Fruit fly (Drosophila melanogaster) Kc167 (cell line): ENCODE results near the gene Frmd5.

Experiments
- Myc ChIP-seq: fragments of >200 bp; optimal IDR thresholded peaks from 2 replicates; lab custom pipeline; 2017; ENCODE audit warnings: missing external identifiers
- Sin3A ChIP-seq: fragments of >200 bp; optimal IDR thresholded peaks from 2 replicates; lab custom pipeline; 2018; ENCODE audit warnings: missing external identifiers
- h ChIP-seq: fragments of >200 bp; optimal IDR thresholded peaks from 3 replicates; lab custom pipeline; 2018; ENCODE audit warnings: missing external identifiers
- insv ChIP-seq: fragments of >200 bp; optimal IDR thresholded peaks from 3 replicates; lab custom pipeline; 2018; ENCODE audit warnings: missing external identifiers
- psq ChIP-seq: fragments of >200 bp; optimal IDR thresholded peaks from 2 replicates; lab custom pipeline; 2017; ENCODE audit warnings: missing external identifiers
- ttk ChIP-seq: sonication (Bioruptor generic); optimal IDR thresholded peaks from 2 replicates; lab custom pipeline; 2017; ENCODE audit warnings: missing external identifiers

Frmd5 gene

dm6 chr2L:10334213-10334612 lies 10.0 kb upstream of the Frmd5 start:
- TF ChIP-seq Sin3A (no peak), psq (lab: Kevin White, UChicago) (no peak), insv (lab: Kevin White, UChicago) (no peak), ttk (lab: Kevin White, UChicago) (no peak), h (no peak), Myc (lab: Kevin White, UChicago) (no peak)

DNA sequence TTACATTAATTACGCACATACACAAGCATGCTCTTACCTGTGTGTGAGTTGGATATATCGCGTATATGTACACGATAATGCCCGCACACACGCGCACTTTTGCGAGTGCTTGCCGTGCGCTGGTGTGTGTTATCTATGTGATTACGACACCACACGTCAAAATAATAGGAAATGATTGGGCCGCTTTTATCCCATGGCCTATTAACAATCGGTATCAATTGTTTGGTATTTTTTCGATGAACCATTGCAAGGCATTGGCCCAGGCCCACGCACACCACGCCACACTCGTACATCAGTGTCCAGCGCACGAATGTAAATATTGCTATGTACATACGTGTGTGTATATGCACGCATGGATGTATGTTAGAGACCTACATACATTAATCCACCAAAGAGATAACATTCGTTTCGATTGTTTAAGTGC lies 9.4 kb upstream of the Frmd5 start:
- TF ChIP-seq psq (lab: Kevin White, UChicago) (no peak), Sin3A (no peak), insv (lab: Kevin White, UChicago) (no peak), Myc (lab: Kevin White, UChicago) (no peak), ttk (lab: Kevin White, UChicago) (no peak), h (no peak)

DNA sequence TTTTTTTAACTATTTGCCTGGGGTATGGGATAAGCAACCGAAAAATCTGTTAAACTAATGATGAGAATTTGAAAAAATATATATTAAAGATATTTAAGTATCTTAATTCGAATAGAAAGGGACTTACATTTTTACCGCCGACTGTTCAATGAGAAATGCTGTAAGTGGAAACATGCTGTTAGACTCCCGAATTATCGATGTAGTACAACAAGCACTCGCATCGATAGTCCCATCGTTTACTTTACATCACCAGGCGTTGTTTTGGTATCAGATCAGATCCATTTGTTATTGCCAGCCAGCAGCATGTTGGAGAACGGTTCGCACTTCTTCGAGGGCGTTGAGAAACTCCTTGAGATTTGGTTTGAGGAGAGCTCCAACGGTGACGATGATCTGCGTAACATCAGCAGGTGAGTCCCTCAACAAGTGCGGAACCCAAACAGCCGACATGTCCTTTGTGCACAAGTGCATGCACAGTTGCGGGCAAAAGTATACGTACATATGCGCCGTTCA lies 5.0 kb upstream of the Frmd5 start, which contains the start of gene SamDC:
SamDC (plus strand) TSS at position 246 of the 510 bp plus-strand sequence.
- TF ChIP-seq insv (lab: Kevin White, UChicago): no peak
- TF ChIP-seq h: no peak
- TF ChIP-seq Sin3A: no peak
- TF ChIP-seq ttk (lab: Kevin White, UChicago): no peak
- TF ChIP-seq psq (lab: Kevin White, UChicago): no peak
- no peak for TF ChIP-seq Myc (lab: Kevin White, UChicago)

DNA sequence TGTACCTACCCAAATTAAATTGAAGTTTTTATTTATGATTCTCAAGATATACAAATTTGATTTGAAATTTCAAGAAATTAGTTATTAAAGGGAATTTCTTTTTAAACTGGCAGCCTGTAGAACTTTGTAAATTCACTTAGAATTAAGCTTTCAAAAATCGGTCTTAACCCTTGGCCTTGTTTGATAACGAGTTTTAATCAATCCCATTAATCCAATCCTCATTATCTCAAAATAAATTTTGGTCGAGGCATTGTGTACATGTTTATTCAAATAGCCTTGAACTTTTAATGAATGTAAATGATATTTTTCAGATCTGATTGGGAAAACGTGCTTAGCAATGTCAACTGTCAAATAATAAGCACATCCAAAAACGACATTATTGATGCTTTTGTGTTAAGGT lies 4.4 kb upstream of the Frmd5 start:
- TF ChIP-seq h: no peak
- TF ChIP-seq ttk (lab: Kevin White, UChicago): no peak
- TF ChIP-seq Myc (lab: Kevin White, UChicago): no peak
- no peak for TF ChIP-seq psq (lab: Kevin White, UChicago)
- no peak for TF ChIP-seq insv (lab: Kevin White, UChicago)
- no peak for TF ChIP-seq Sin3A

DNA sequence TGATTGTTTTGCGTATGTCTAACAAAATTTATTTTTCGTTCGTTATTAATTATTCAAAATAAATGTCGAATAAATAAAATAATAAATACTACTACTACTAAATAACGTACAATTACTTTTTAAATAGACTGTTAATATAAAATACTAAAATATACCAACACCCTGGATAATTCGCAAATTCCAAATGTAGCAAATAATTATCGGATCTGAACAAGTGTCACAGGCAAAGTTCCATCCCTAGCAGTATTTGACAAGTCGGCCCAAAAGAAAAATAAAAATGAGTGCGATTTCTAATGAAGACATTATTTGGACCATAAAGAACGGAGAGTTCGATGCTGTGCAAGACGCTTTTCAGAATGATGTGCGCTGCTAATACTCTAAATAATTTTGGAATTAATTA lies 2.8 kb upstream of the Frmd5 start, which contains the start of gene CG31715:
CG31715 (plus strand) TSS at position 212 of the 400 bp plus-strand sequence.
- no peak for TF ChIP-seq ttk (lab: Kevin White, UChicago)
- no peak for TF ChIP-seq Sin3A
- TF ChIP-seq insv (lab: Kevin White, UChicago): no peak
- no peak for TF ChIP-seq Myc (lab: Kevin White, UChicago)
- no peak for TF ChIP-seq h
- no peak for TF ChIP-seq psq (lab: Kevin White, UChicago)

DNA sequence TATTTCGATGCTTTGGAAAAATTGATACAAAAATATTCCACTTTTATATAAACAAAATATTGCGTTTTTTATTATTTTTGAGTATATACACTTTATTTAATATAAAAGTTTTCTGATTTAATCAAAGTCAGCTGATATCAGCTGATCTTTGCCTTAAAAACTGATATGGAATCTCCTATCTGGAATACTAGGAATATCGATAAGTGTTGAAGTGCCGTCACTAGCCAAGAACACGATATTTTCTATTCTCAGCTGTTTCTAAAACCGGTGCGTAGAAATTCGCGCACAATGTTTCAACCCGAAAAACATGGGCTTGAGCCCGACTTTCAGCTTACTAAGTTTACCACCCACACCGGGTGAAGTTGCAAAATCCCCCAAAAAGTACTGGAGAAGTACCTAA lies 1.8 kb upstream of the Frmd5 start, which contains the start of gene Sps2:
Sps2 (plus strand) TSS at position 124 of the 400 bp plus-strand sequence.
- TF ChIP-seq insv (lab: Kevin White, UChicago): no peak
- no peak for TF ChIP-seq Myc (lab: Kevin White, UChicago)
- no peak for TF ChIP-seq Sin3A
- TF ChIP-seq ttk (lab: Kevin White, UChicago): no peak
- TF ChIP-seq h: no peak
- no peak for TF ChIP-seq psq (lab: Kevin White, UChicago)

dm6 chr2L:10351130-10351529 lies 6.9 kb downstream of the Frmd5 start:
- TF ChIP-seq psq (lab: Kevin White, UChicago): no peak
- no peak for TF ChIP-seq insv (lab: Kevin White, UChicago)
- TF ChIP-seq ttk (lab: Kevin White, UChicago): no peak
- no peak for TF ChIP-seq Myc (lab: Kevin White, UChicago)
- TF ChIP-seq h: no peak
- no peak for TF ChIP-seq Sin3A

DNA sequence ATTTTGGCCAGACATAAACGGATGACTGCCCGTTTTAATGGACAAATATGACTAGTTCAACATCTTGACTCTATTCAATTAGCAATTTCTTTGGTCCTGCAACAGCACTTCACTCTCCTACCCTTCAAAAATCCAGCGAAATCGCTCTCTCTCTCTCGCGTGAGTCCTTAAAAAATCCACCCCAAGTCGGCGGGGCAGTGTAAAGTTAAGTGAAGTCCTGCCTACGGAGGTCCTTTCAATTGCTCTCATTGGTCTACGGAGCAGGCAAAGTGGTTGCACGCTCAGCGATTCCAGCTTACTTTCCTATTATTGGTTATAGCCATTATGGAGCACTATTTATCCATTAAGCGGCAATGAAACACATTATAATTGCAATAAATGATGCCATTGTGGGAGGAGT lies 9.6 kb downstream of the Frmd5 start, which contains the start of gene CG34367:
CG34367 (minus strand) TSS at position 35 of the 400 bp plus-strand sequence.
- TF ChIP-seq insv (lab: Kevin White, UChicago) (no peak), ttk (lab: Kevin White, UChicago) (no peak), Myc (lab: Kevin White, UChicago) (no peak), h (no peak), Sin3A (no peak), psq (lab: Kevin White, UChicago) (no peak)

- TF ChIP-seq Myc (lab: Kevin White, UChicago) (no peak), h (no peak), insv (lab: Kevin White, UChicago) (no peak), psq (lab: Kevin White, UChicago) (no peak), Sin3A (no peak), ttk (lab: Kevin White, UChicago) (no peak)
These were observed 12.3 kb downstream of the Frmd5 start, which contains the start of the genes CtsL4 and ClpP for dm6 chr2L:10356508-10356907. Gene CtsL4, minus strand, starts transcription at chr2L:10356597. Gene ClpP, plus strand, starts transcription at chr2L:10356795.

- TF ChIP-seq h (no peak), psq (lab: Kevin White, UChicago) (no peak), Sin3A (no peak), Myc (lab: Kevin White, UChicago) (no peak), ttk (lab: Kevin White, UChicago) (no peak), insv (lab: Kevin White, UChicago) (no peak)
These were observed 18.3 kb downstream of the Frmd5 start, which contains the start of the genes Cand1 and pim for dm6 chr2L:10362408-10363067. Gene Cand1, minus strand, starts transcription at chr2L:10362707. Gene pim, plus strand, starts transcription at chr2L:10362989.

- TF ChIP-seq h: no peak
- TF ChIP-seq insv (lab: Kevin White, UChicago): no peak
- no peak for TF ChIP-seq Sin3A
- TF ChIP-seq Myc (lab: Kevin White, UChicago): no peak
- TF ChIP-seq ttk (lab: Kevin White, UChicago): no peak
- TF ChIP-seq psq (lab: Kevin White, UChicago): no peak
These were observed 20.0 kb downstream of the Frmd5 start, which contains the start of gene lft for dm6 chr2L:10364229-10364628. Gene lft, plus strand, starts transcription at chr2L:10364471.

- no peak for TF ChIP-seq ttk (lab: Kevin White, UChicago)
- TF ChIP-seq insv (lab: Kevin White, UChicago): no peak
- no peak for TF ChIP-seq h
- no peak for TF ChIP-seq Sin3A
- TF ChIP-seq psq (lab: Kevin White, UChicago): no peak
- no peak for TF ChIP-seq Myc (lab: Kevin White, UChicago)
These were observed 22.3 kb downstream of the Frmd5 start, which contains the start of gene CG5056 for dm6 chr2L:10366525-10366924. Gene CG5056, plus strand, starts transcription at chr2L:10366692.
